Fruit fly (Drosophila melanogaster) whole organism, embryonic: Measurements from ENCODE around the gene mRpL14.

Experiments used
- CG4707 ChIP-seq: fragments of 200-800 bp; sonication (Bioruptor generic); optimal IDR thresholded peaks from 2 replicates; lab custom pipeline; 2018; ENCODE audit warnings: missing biosample characterization, mild to moderate bottlenecking, missing genetic modification characterization, moderate library complexity
- HLH54F ChIP-seq: fragments of 200-800 bp; sonication (Bioruptor generic); optimal IDR thresholded peaks from 3 replicates; lab custom pipeline; 2016; ENCODE audit warnings: missing biosample characterization, missing genetic modification characterization
- Neu2 ChIP-seq: fragments of 200-800 bp; sonication (Bioruptor generic); optimal IDR thresholded peaks from 3 replicates; lab custom pipeline; 2016; ENCODE audit warnings: missing biosample characterization, missing genetic modification characterization, borderline replicate concordance
- jumu ChIP-seq: fragments of 200-800 bp; sonication (Bioruptor generic); optimal IDR thresholded peaks from 3 replicates; lab custom pipeline; 2016; ENCODE audit warnings: missing biosample characterization, missing genetic modification characterization
- nerfin-1 ChIP-seq: fragments of 200-800 bp; sonication (Bioruptor generic); optimal IDR thresholded peaks from 3 replicates; lab custom pipeline; 2019; ENCODE audit warnings: missing biosample characterization, mild to moderate bottlenecking, missing genetic modification characterization, moderate library complexity

DNA sequence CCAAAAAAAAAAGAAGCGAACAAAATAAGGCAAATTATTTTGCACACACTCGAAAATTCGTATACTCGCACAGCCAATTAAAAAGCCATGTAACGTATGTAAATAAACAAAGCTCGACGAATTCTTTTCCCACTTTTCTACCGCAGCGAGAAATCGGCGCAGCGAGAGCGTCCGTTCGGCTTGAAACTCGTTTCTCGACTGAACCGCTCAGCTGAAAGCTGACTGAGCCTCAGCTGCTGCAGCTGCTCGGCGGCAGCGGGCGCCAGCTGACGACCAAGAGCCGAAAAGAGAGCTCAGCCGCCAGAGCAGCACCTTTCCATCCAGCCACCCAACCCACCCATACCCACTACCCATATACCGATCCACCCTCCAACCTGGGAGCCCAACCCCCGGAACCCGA, 21.7 kb upstream of the mRpL14 start, which contains the start of gene CG2841:
- TF ChIP-seq HLH54F (GFP tag; lab: Kevin White, UChicago) = no peak
- TF ChIP-seq Neu2 (GFP tag; lab: Kevin White, UChicago) = no peak
- TF ChIP-seq nerfin-1 (tag; lab: Kevin White, UChicago) = no peak
- no peak for TF ChIP-seq CG4707 (GFP tag; lab: Kevin White, UChicago)
- no peak for TF ChIP-seq jumu (GFP tag; lab: Kevin White, UChicago)
